Fruit fly (Drosophila melanogaster): ENCODE results near the gene tko.

The tko gene

dm6 chrX:2461421-2462393, 17.9 kb upstream of the tko start (continued):
- TF ChIP-seq CG1603 (tag; optimal IDR thresholded peaks at IDR 0.05), result peak; percentile 35
- TF ChIP-seq CG17912 (GFP tag; optimal IDR thresholded peaks at IDR 0.05), result no peak
- no peak for TF ChIP-seq ham (GFP tag; IDR thresholded peaks at IDR 0.05)
- TF ChIP-seq peb (GFP tag; IDR thresholded peaks at IDR 0.05), result no peak
- TF ChIP-seq NC2α (GFP tag; optimal IDR thresholded peaks at IDR 0.05), result no peak
- no peak for TF ChIP-seq Eip74EF (GFP tag; optimal IDR thresholded peaks at IDR 0.05)
- no peak for TF ChIP-seq CG10654 (GFP tag; optimal IDR thresholded peaks at IDR 0.05)
- TF ChIP-seq pros (GFP tag; optimal IDR thresholded peaks at IDR 0.05), result no peak
- TF ChIP-seq CG11504 (tag; optimal IDR thresholded peaks at IDR 0.05), result peak; percentile 2
- no peak for TF ChIP-seq Sry-β (GFP tag; optimal IDR thresholded peaks at IDR 0.05)
- TF ChIP-seq CG8281 (tag; optimal IDR thresholded peaks at IDR 0.05), result peak; percentile 70
- TF ChIP-seq CG30020 (tag; optimal IDR thresholded peaks at IDR 0.05), result no peak
- no peak for TF ChIP-seq Atf6 (GFP tag; IDR thresholded peaks at IDR 0.05)
- TF ChIP-seq onecut (GFP tag; IDR thresholded peaks at IDR 0.05), result no peak
- TF ChIP-seq CG33557 (GFP tag; optimal IDR thresholded peaks at IDR 0.05), result peak; percentile 40
- no peak for TF ChIP-seq sna (GFP tag; IDR thresholded peaks at IDR 0.05; ENCODE audit: partially characterized antibody)
- TF ChIP-seq emc (GFP tag; optimal IDR thresholded peaks at IDR 0.05), result no peak
- peak; percentile 2 for TF ChIP-seq CG8924 (tag; optimal IDR thresholded peaks at IDR 0.05)
- no peak for TF ChIP-seq pnt (GFP tag; optimal IDR thresholded peaks at IDR 0.05)
- TF ChIP-seq Fer3 (tag; optimal IDR thresholded peaks at IDR 0.05), result no peak
- no peak for TF ChIP-seq crp (GFP tag; optimal IDR thresholded peaks at IDR 0.05)
- no peak for TF ChIP-seq CG3847 (GFP tag; IDR thresholded peaks at IDR 0.05)
- peak; percentile 41 for TF ChIP-seq CG2875 (GFP tag; optimal IDR thresholded peaks at IDR 0.05)
- no peak for TF ChIP-seq CG6654 (GFP tag; optimal IDR thresholded peaks at IDR 0.05)
- TF ChIP-seq ci (GFP tag; IDR thresholded peaks at IDR 0.05), result 0 out of 3 replicates have a peak, but pooled peaks have one; percentile 18
- no peak for TF ChIP-seq CG10431 (GFP tag; optimal IDR thresholded peaks at IDR 0.05)
- TF ChIP-seq NC2β (GFP tag; optimal IDR thresholded peaks at IDR 0.05), result no peak
- no peak for TF ChIP-seq sd (tag; optimal IDR thresholded peaks at IDR 0.05)
- TF ChIP-seq CG2889 (GFP tag; IDR thresholded peaks at IDR 0.05), result no peak
- TF ChIP-seq sqz (GFP tag; optimal IDR thresholded peaks at IDR 0.05), result no peak
- TF ChIP-seq Sry-δ (GFP tag; optimal IDR thresholded peaks at IDR 0.05), result no peak
- TF ChIP-seq Sin3A (optimal IDR thresholded peaks at IDR 0.05), result no peak
- TF ChIP-seq Nf-YB (GFP tag; optimal IDR thresholded peaks at IDR 0.05), result no peak
- no peak for TF ChIP-seq CG3995 (GFP tag; optimal IDR thresholded peaks at IDR 0.05)
- TF ChIP-seq CG1233 (GFP tag; optimal IDR thresholded peaks at IDR 0.05), result no peak
- no peak for TF ChIP-seq fu2 (GFP tag; optimal IDR thresholded peaks at IDR 0.05)
- no peak for TF ChIP-seq CG17385 (GFP tag; optimal IDR thresholded peaks at IDR 0.05)
- TF ChIP-seq Drgx (GFP tag; IDR thresholded peaks at IDR 0.05), result no peak
- peak; percentile 32 for TF ChIP-seq CG9727 (GFP tag; optimal IDR thresholded peaks at IDR 0.05)
- TF ChIP-seq Sox100B (GFP tag; optimal IDR thresholded peaks at IDR 0.05), result peak; percentile 3
- no peak for TF ChIP-seq dati (GFP tag; IDR thresholded peaks at IDR 0.05)
- no peak for TF ChIP-seq CG32767 (GFP tag; IDR thresholded peaks at IDR 0.05)
- no peak for TF ChIP-seq Kr (GFP tag; optimal IDR thresholded peaks at IDR 0.05)
- no peak for TF ChIP-seq CG10321 (GFP tag; IDR thresholded peaks at IDR 0.05)
- no peak for TF ChIP-seq CG10979 (tag; optimal IDR thresholded peaks at IDR 0.05)
- TF ChIP-seq bab2 (GFP tag; optimal IDR thresholded peaks at IDR 0.05), result no peak
- no peak for TF ChIP-seq Jarid2 (GFP tag; optimal IDR thresholded peaks at IDR 0.05)
- TF ChIP-seq CG14441 (GFP tag; IDR thresholded peaks at IDR 0.05), result no peak
- TF ChIP-seq wek (GFP tag; optimal IDR thresholded peaks at IDR 0.05), result peak; percentile 31
